Worm (Caenorhabditis elegans) whole organism, L2 larva: Measurements from ENCODE around the gene str-77.

Source experiments
- ZK546.5 ChIP-seq: sonication (generic microtip); optimal IDR thresholded peaks from 2 replicates; lab custom pipeline; 2017; ENCODE audit warnings: missing biosample characterization, missing genetic modification characterization
- alr-1 ChIP-seq: fragments of 150-350 bp; optimal IDR thresholded peaks from 2 replicates; lab custom pipeline; 2014; ENCODE audit warnings: missing biosample characterization, missing genetic modification characterization
- elt-3 ChIP-seq: sonication (generic microtip); optimal IDR thresholded peaks from 2 replicates; lab custom pipeline; 2017; ENCODE audit warnings: missing biosample characterization, missing genetic modification characterization
- gmeb-1 ChIP-seq: fragments of 150-350 bp; optimal IDR thresholded peaks from 2 replicates; lab custom pipeline; 2014; ENCODE audit warnings: missing biosample characterization, missing genetic modification characterization
- lin-39 ChIP-seq: fragments of 150-350 bp; optimal IDR thresholded peaks from 2 replicates; lab custom pipeline; 2014; ENCODE audit warnings: missing biosample characterization, missing genetic modification reagents, missing genetic modification characterization
- nhr-12 ChIP-seq: fragments of 150-350 bp; optimal IDR thresholded peaks from 2 replicates; lab custom pipeline; 2014; ENCODE audit warnings: missing biosample characterization, missing genetic modification characterization
- nhr-25 ChIP-seq: fragments of 150-350 bp; sonication (generic microtip); optimal IDR thresholded peaks from 3 replicates; lab custom pipeline; 2014; ENCODE audit warnings: missing biosample characterization, missing genetic modification characterization
- nhr-6 ChIP-seq: fragments of 150-350 bp; optimal IDR thresholded peaks from 2 replicates; lab custom pipeline; 2014; ENCODE audit warnings: missing biosample characterization, missing genetic modification characterization
- nhr-77 ChIP-seq: fragments of 150-350 bp; optimal IDR thresholded peaks from 2 replicates; lab custom pipeline; 2014; ENCODE audit warnings: missing biosample characterization, missing genetic modification characterization
- peb-1 ChIP-seq: fragments of 150-350 bp; optimal IDR thresholded peaks from 2 replicates; lab custom pipeline; 2014; ENCODE audit warnings: missing biosample characterization, missing genetic modification characterization
- snpc-4 ChIP-seq: fragments of 150-350 bp; optimal IDR thresholded peaks from 2 replicates; lab custom pipeline; 2014; ENCODE audit warnings: missing biosample characterization, missing genetic modification characterization
- unc-62 ChIP-seq: fragments of 150-350 bp; optimal IDR thresholded peaks from 2 replicates; lab custom pipeline; 2014; ENCODE audit warnings: missing biosample characterization, missing genetic modification reagents, missing genetic modification characterization
- ztf-4 ChIP-seq: fragments of 150-350 bp; optimal IDR thresholded peaks from 2 replicates; lab custom pipeline; 2014; ENCODE audit warnings: missing biosample characterization, missing genetic modification characterization

DNA sequence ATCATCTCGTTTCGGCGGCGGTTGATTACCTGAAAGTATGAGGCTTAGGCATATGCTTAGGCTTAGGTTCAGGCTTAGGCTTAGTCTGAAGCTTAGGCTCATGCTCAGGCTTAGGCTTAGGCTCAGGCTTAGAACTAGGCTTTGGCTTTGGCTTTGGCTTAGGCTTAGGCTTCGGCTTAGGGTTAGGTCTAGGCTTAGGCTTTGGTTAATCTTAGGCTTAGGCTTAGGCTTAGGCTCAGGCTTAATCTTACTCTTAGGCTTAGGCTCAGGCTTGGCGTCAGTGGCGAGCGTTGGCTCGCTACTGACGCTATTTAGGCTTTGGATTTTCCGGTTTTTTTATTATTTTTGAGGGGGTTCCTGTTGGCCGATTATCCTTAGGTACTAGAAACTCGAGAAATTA, 25.1 kb downstream of the str-77 start:
- TF ChIP-seq nhr-12 (tag; lab: Kevin White, UChicago) = no peak
- TF ChIP-seq peb-1 (tag; lab: Kevin White, UChicago) = no peak
- TF ChIP-seq nhr-6 (tag; lab: Kevin White, UChicago) = no peak
- no peak for TF ChIP-seq nhr-25
- TF ChIP-seq unc-62 (GFP tag; lab: Kevin White, UChicago) = no peak
- TF ChIP-seq ztf-4 = no peak
- TF ChIP-seq nhr-77 (tag; lab: Kevin White, UChicago) = no peak
- TF ChIP-seq alr-1 = no peak
- TF ChIP-seq snpc-4 (tag; lab: Kevin White, UChicago) = no peak
- TF ChIP-seq elt-3 (tag; lab: Kevin White, UChicago) = no peak
- TF ChIP-seq lin-39 (tag; lab: Kevin White, UChicago) = no peak
- TF ChIP-seq gmeb-1 (tag; lab: Kevin White, UChicago) = no peak
- no peak for TF ChIP-seq ZK546.5
